Worm (Caenorhabditis elegans) whole organism, L4 larva: ENCODE results near the gene T14G8.2.

Source experiments
- F26F4.8 ChIP-seq: fragments of 200-800 bp; sonication (Bioruptor generic); conservative IDR thresholded peaks from 2 replicates; pipeline ENCODE4 v1.3.6; 2022; ENCODE audit warnings: missing genetic modification characterization, missing compliant biosample characterization
- F44E2.7 ChIP-seq: fragments of 200-800 bp; sonication (Bioruptor generic); IDR thresholded peaks from 2 replicates; pipeline ENCODE4 v2.1.2; 2022; ENCODE audit warnings: missing genetic modification characterization, missing compliant biosample characterization
- F49E8.2 ChIP-seq: sonication (generic microtip); optimal IDR thresholded peaks from 2 replicates; lab custom pipeline; 2016; ENCODE audit warnings: missing compliant biosample characterization, mild to moderate bottlenecking, missing genetic modification characterization, borderline replicate concordance
- T26A8.4 ChIP-seq: fragments of 200-800 bp; sonication (Bioruptor generic); IDR thresholded peaks from 2 replicates; pipeline ENCODE4 v1.3.6; 2022; ENCODE audit warnings: missing genetic modification characterization, missing compliant biosample characterization
- Y48G9A.11 ChIP-seq: fragments of 200-800 bp; sonication (Bioruptor generic); IDR thresholded peaks from 2 replicates; pipeline ENCODE4 v1.3.6; 2022; ENCODE audit warnings: missing genetic modification reagents, missing genetic modification characterization, missing compliant biosample characterization
- ZK546.5 ChIP-seq, 2 experiments: sonication (generic microtip); optimal IDR thresholded peaks; 2 replicates each; lab custom pipeline; 2017; ENCODE audit warnings: missing biosample characterization in 2 of 2, missing genetic modification characterization in 2 of 2
- aha-1 ChIP-seq: fragments of 150-350 bp; peaks from one replicate; lab custom pipeline; 2014; ENCODE audit warnings: missing biosample characterization, missing genetic modification characterization
- ceh-28 ChIP-seq: fragments of 150-350 bp; optimal IDR thresholded peaks from 2 replicates; lab custom pipeline; 2014; ENCODE audit warnings: missing biosample characterization, missing genetic modification reagents, missing genetic modification characterization
- ces-1 ChIP-seq: fragments of 150-350 bp; sonication (generic microtip); optimal IDR thresholded peaks from 4 replicates; lab custom pipeline; 2014; ENCODE audit warnings: missing biosample characterization, missing genetic modification reagents, missing genetic modification characterization
- cey-2 ChIP-seq: sonication (generic microtip); optimal IDR thresholded peaks from 3 replicates; lab custom pipeline; 2017; ENCODE audit warnings: missing genetic modification characterization, mild to moderate bottlenecking, missing compliant biosample characterization, antibody characterized with exemption, borderline replicate concordance; ENCODE audit not compliant: insufficient read depth
- dmd-8 ChIP-seq: fragments of 200-800 bp; sonication (Bioruptor generic); IDR thresholded peaks from 2 replicates; pipeline ENCODE4 v1.3.6; 2022; ENCODE audit warnings: missing genetic modification characterization, missing compliant biosample characterization
- dmd-9 ChIP-seq: fragments of 200-800 bp; sonication (Bioruptor generic); IDR thresholded peaks from 2 replicates; pipeline ENCODE4 v1.3.6; 2022; ENCODE audit warnings: missing genetic modification reagents, missing genetic modification characterization, missing compliant biosample characterization
- dpl-1 ChIP-seq: fragments of 150-350 bp; optimal IDR thresholded peaks from 2 replicates; lab custom pipeline; 2014; ENCODE audit warnings: missing biosample characterization, missing genetic modification reagents, missing genetic modification characterization
- duxl-1 ChIP-seq: sonication (generic microtip); optimal IDR thresholded peaks from 2 replicates; lab custom pipeline; 2016; ENCODE audit warnings: mild to moderate bottlenecking, missing genetic modification characterization, moderate library complexity, missing compliant biosample characterization; ENCODE audit not compliant: poor library complexity
- dve-1 ChIP-seq: sonication (generic microtip); optimal IDR thresholded peaks from 2 replicates; lab custom pipeline; 2017; ENCODE audit warnings: antibody characterized with exemption, mild to moderate bottlenecking, missing genetic modification characterization, missing compliant biosample characterization; ENCODE audit not compliant: insufficient read depth
- egl-27 ChIP-seq: sonication (generic microtip); optimal IDR thresholded peaks from 3 replicates; lab custom pipeline; 2017; ENCODE audit warnings: missing biosample characterization, missing genetic modification reagents, missing genetic modification characterization
- fkh-10 ChIP-seq: fragments of 150-350 bp; optimal IDR thresholded peaks from 2 replicates; lab custom pipeline; 2014; ENCODE audit warnings: missing biosample characterization, missing genetic modification reagents, missing genetic modification characterization
- hlh-11 ChIP-seq: fragments of 200-800 bp; sonication (Bioruptor generic); optimal IDR thresholded peaks from 2 replicates; lab custom pipeline; 2018; ENCODE audit warnings: mild to moderate bottlenecking, missing genetic modification characterization, missing compliant biosample characterization
- hmg-1.1 ChIP-seq: fragments of 200-800 bp; sonication (Bioruptor generic); IDR thresholded peaks from 2 replicates; pipeline ENCODE4 v1.3.6; 2022; ENCODE audit warnings: missing genetic modification reagents, missing genetic modification characterization, missing compliant biosample characterization
- lim-7 ChIP-seq: fragments of 200-800 bp; sonication (Bioruptor generic); IDR thresholded peaks from 2 replicates; pipeline ENCODE4 v1.3.6; 2022; ENCODE audit warnings: missing genetic modification characterization, missing compliant biosample characterization
- lin-29 ChIP-seq: fragments of 200-800 bp; sonication (Bioruptor generic); IDR thresholded peaks from 2 replicates; pipeline ENCODE4 v1.3.6; 2022; ENCODE audit warnings: missing genetic modification reagents, missing genetic modification characterization, missing compliant biosample characterization
- lsy-2 ChIP-seq, 2 experiments: fragments of 150-350 bp in 1 of 2; sonication (generic microtip) in 1 of 2; optimal IDR thresholded peaks; 2 replicates each; lab custom pipeline; 2014 to 2017; ENCODE audit warnings: missing biosample characterization in 2 of 2, missing genetic modification characterization in 2 of 2
- mep-1 ChIP-seq: fragments of 150-350 bp; sonication (generic microtip); optimal IDR thresholded peaks from 3 replicates; lab custom pipeline; 2014; ENCODE audit warnings: missing biosample characterization, missing genetic modification characterization
- mes-2 ChIP-seq: sonication (generic microtip); optimal IDR thresholded peaks from 2 replicates; lab custom pipeline; 2016; ENCODE audit warnings: missing genotype, mild to moderate bottlenecking, missing genetic modification characterization, missing compliant biosample characterization; ENCODE audit not compliant: poor library complexity, severe bottlenecking
- mxl-2 ChIP-seq: fragments of 200-800 bp; sonication (Bioruptor generic); conservative IDR thresholded peaks from 2 replicates; pipeline ENCODE4 v1.3.6; 2022; ENCODE audit warnings: missing genetic modification reagents, missing genetic modification characterization, missing compliant biosample characterization
- nhr-28 ChIP-seq: fragments of 150-350 bp; optimal IDR thresholded peaks from 2 replicates; lab custom pipeline; 2014; ENCODE audit warnings: missing biosample characterization, missing genetic modification characterization
- php-3 ChIP-seq: fragments of 200-800 bp; sonication (Bioruptor generic); IDR thresholded peaks from 2 replicates; pipeline ENCODE4 v1.3.6; 2022; ENCODE audit warnings: missing genetic modification reagents, missing genetic modification characterization, missing compliant biosample characterization
- pqm-1 ChIP-seq: sonication (generic microtip); optimal IDR thresholded peaks from 2 replicates; lab custom pipeline; 2017; ENCODE audit warnings: missing biosample characterization, missing genetic modification characterization
- rbr-2 ChIP-seq: sonication (generic microtip); optimal IDR thresholded peaks from 2 replicates; lab custom pipeline; 2016; ENCODE audit warnings: missing genotype, missing genetic modification characterization, missing compliant biosample characterization
- snpc-4 ChIP-seq: fragments of 150-350 bp; optimal IDR thresholded peaks from 2 replicates; lab custom pipeline; 2014; ENCODE audit warnings: missing biosample characterization, missing genetic modification characterization
- tag-97 ChIP-seq: fragments of 200-800 bp; sonication (Bioruptor generic); IDR thresholded peaks from 2 replicates; pipeline ENCODE4 v1.3.6; 2022; ENCODE audit warnings: missing genetic modification characterization, missing compliant biosample characterization
- unc-62 ChIP-seq, 3 experiments: fragments of 150-350 bp in 1 of 3; sonication (generic microtip); optimal IDR thresholded peaks in 2 of 3; peaks in 1 of 3; 1 replicate in 1 of 3; 2 replicates in 2 of 3; lab custom pipeline; 2014 to 2017; ENCODE audit warnings: missing biosample characterization in 3 of 3, missing genetic modification characterization in 3 of 3, missing genetic modification reagents in 3 of 3, missing genotype in 1 of 3
- zip-2 ChIP-seq: fragments of 150-350 bp; optimal IDR thresholded peaks from 2 replicates; lab custom pipeline; 2014; ENCODE audit warnings: missing biosample characterization, missing genetic modification characterization

Gene T14G8.2

ce11 chrX:12889837-12890449, 32.1 kb downstream of the T14G8.2 start (continued):
- no peak for TF ChIP-seq ZK546.5 (tag; optimal IDR thresholded peaks at IDR 0.05; lab: Kevin White, UChicago)
- TF ChIP-seq F49E8.2 (tag; lab: Kevin White, UChicago): peak; percentile 33
- TF ChIP-seq dmd-8 (GFP tag; lab: Robert Waterston, UW): peak; percentile 72; the same call in 1 of the 2 replicates
- TF ChIP-seq mxl-2 (GFP tag; lab: Robert Waterston, UW): peak; percentile 37; the same call in 1 of the 2 replicates
- TF ChIP-seq F44E2.7 (GFP tag; lab: Robert Waterston, UW): peak; percentile 74; the same call in 1 of the 2 replicates
- peak; percentile 79 for TF ChIP-seq dmd-9 (GFP tag; lab: Robert Waterston, UW)
- TF ChIP-seq zip-2 (tag; lab: Kevin White, UChicago): peak; percentile 61
- TF ChIP-seq mes-2 (tag; lab: Kevin White, UChicago): peak; percentile 88
- peak; percentile 67 for TF ChIP-seq F26F4.8 (GFP tag; lab: Robert Waterston, UW)
- no peak for TF ChIP-seq ceh-28 (tag; lab: Kevin White, UChicago)
- TF ChIP-seq hlh-11 (tag; lab: Kevin White, UChicago): peak; percentile 28

- no peak for TF ChIP-seq ceh-28 (tag; lab: Kevin White, UChicago)
- peak; percentile 16 for TF ChIP-seq mep-1
- TF ChIP-seq nhr-28 (tag; lab: Kevin White, UChicago): peak; percentile 93
- peak; percentile 52 for TF ChIP-seq aha-1
- no peak for TF ChIP-seq dpl-1 (GFP tag; lab: Kevin White, UChicago)
- no peak for TF ChIP-seq lin-29 (GFP tag; lab: Robert Waterston, UW)
- peak in 1 of 2 experiments; percentile 8 for TF ChIP-seq lsy-2 (tag; optimal IDR thresholded peaks at IDR 0.05; lab: Kevin White, UChicago)
Measured at ce11 chrX:12899140-12899888, 41.5 kb downstream of the T14G8.2 start.

- TF ChIP-seq snpc-4 (tag; lab: Kevin White, UChicago) (no peak), php-3 (GFP tag; lab: Robert Waterston, UW) (no peak), ces-1 (GFP tag; lab: Kevin White, UChicago) (no peak), T26A8.4 (GFP tag; lab: Robert Waterston, UW) (no peak), lim-7 (GFP tag; lab: Robert Waterston, UW) (no peak), Y48G9A.11 (GFP tag; lab: Robert Waterston, UW) (no peak), unc-62 (GFP tag; optimal IDR thresholded peaks at IDR 0.05 in 1 of 2; lab: Kevin White, UChicago) (no peak), unc-62 (tag; optimal IDR thresholded peaks at IDR 0.05; lab: Kevin White, UChicago) (no peak), rbr-2 (tag; lab: Kevin White, UChicago) (no peak), egl-27 (no peak), cey-2 (tag; lab: Kevin White, UChicago) (no peak), mep-1 (no peak), fkh-10 (GFP tag; lab: Kevin White, UChicago) (no peak), tag-97 (no peak), duxl-1 (tag; lab: Kevin White, UChicago) (no peak), pqm-1 (tag; lab: Kevin White, UChicago) (no peak), hmg-1.1 (no peak), mes-2 (tag; lab: Kevin White, UChicago) (no peak), dve-1 (tag; lab: Kevin White, UChicago) (no peak)
Measured at ce11 chrX:12902057-12902652, 44.4 kb downstream of the T14G8.2 start.
